Fruit fly (Drosophila melanogaster) whole organism, pupa: ENCODE data around the gene comm3.

Source experiments
- CG12605 ChIP-seq: fragments of 200-800 bp; sonication (Bioruptor generic); IDR thresholded peaks from 2 replicates; pipeline ENCODE4 v1.3.6; 2022; ENCODE audit warnings: missing biosample characterization, missing genetic modification characterization
- CG15710 ChIP-seq: fragments of 200-800 bp; sonication (Bioruptor generic); optimal IDR thresholded peaks from 2 replicates; lab custom pipeline; 2018; ENCODE audit warnings: missing biosample characterization, mild to moderate bottlenecking, missing genetic modification characterization, moderate library complexity
- CG34367 ChIP-seq: fragments of 200-800 bp; sonication (Bioruptor generic); optimal IDR thresholded peaks from 2 replicates; lab custom pipeline; 2018; ENCODE audit warnings: missing biosample characterization, mild to moderate bottlenecking, missing genetic modification characterization
- gl ChIP-seq: fragments of 200-800 bp; sonication (Bioruptor generic); optimal IDR thresholded peaks from 2 replicates; lab custom pipeline; 2018; ENCODE audit warnings: missing biosample characterization, mild to moderate bottlenecking, missing genetic modification characterization

dm6 chr3L:15624097-15624496 is 23.5 kb downstream of the comm3 start:
- TF ChIP-seq CG15710 (tag; lab: Kevin White, UChicago), result no peak
- TF ChIP-seq gl (tag; lab: Kevin White, UChicago), result no peak
- no peak for TF ChIP-seq CG12605
- no peak for TF ChIP-seq CG34367
